Fruit fly (Drosophila melanogaster): Measurements from ENCODE around the gene CG7573.

Gene CG7573

dm6 chr3L:11324549-11325015, 13.0 kb downstream of the CG7573 start:
- TF ChIP-seq CG13204 (GFP tag; optimal IDR thresholded peaks at IDR 0.05): peak; percentile 96
- TF ChIP-seq CG4496 (GFP tag; IDR thresholded peaks at IDR 0.05): peak; percentile 86
- TF ChIP-seq CG17806 (tag; optimal IDR thresholded peaks at IDR 0.05): peak; percentile 60
- peak; percentile 88 for TF ChIP-seq Pif1A (GFP tag; optimal IDR thresholded peaks at IDR 0.05)
- TF ChIP-seq CG12605 (GFP tag; IDR thresholded peaks at IDR 0.05): peak; percentile 93
- TF ChIP-seq Ets98B (GFP tag; IDR thresholded peaks at IDR 0.05): peak; percentile 74
- TF ChIP-seq CG8159 (tag; optimal IDR thresholded peaks at IDR 0.05): peak; percentile 77
- TF ChIP-seq CG10348 (GFP tag; IDR thresholded peaks at IDR 0.05): no peak
- TF ChIP-seq EcR (GFP tag; optimal IDR thresholded peaks at IDR 0.05): peak; percentile 89
- TF ChIP-seq CG8301 (tag; optimal IDR thresholded peaks at IDR 0.05): peak; percentile 38
- TF ChIP-seq rn (GFP tag; IDR thresholded peaks at IDR 0.05): no peak
- peak; percentile 68 for TF ChIP-seq Snoo (tag; optimal IDR thresholded peaks at IDR 0.05)
- peak; percentile 56; the same call in 1 of the 2 replicates for TF ChIP-seq CG32121 (GFP tag; IDR thresholded peaks at IDR 0.05)
- TF ChIP-seq gl (tag; optimal IDR thresholded peaks at IDR 0.05): peak; percentile 96
- TF ChIP-seq CG9948 (tag; optimal IDR thresholded peaks at IDR 0.05): peak; percentile 45
- TF ChIP-seq CG34367 (tag; optimal IDR thresholded peaks at IDR 0.05): peak; percentile 77
- peak; percentile 60 for TF ChIP-seq fd96Ca (GFP tag; IDR thresholded peaks at IDR 0.05)
- peak; percentile 74 for TF ChIP-seq CG15710 (tag; optimal IDR thresholded peaks at IDR 0.05)
- TF ChIP-seq D1 (tag; optimal IDR thresholded peaks at IDR 0.05): no peak
- peak; percentile 44 for TF ChIP-seq CG14655 (GFP tag; optimal IDR thresholded peaks at IDR 0.05)
- TF ChIP-seq Pif1B (GFP tag; optimal IDR thresholded peaks at IDR 0.05): peak; percentile 77

dm6 chr3L:11325671-11326306, 14.2 kb downstream of the CG7573 start:
- peak; percentile 94 for TF ChIP-seq CG8159 (tag; optimal IDR thresholded peaks at IDR 0.05)
- TF ChIP-seq EcR (GFP tag; optimal IDR thresholded peaks at IDR 0.05): no peak
- peak; percentile 95 for TF ChIP-seq Pif1B (GFP tag; optimal IDR thresholded peaks at IDR 0.05)
- peak; percentile 95 for TF ChIP-seq Pif1A (GFP tag; optimal IDR thresholded peaks at IDR 0.05)
- peak; percentile 76 for TF ChIP-seq gl (tag; optimal IDR thresholded peaks at IDR 0.05)
- TF ChIP-seq CG12605 (GFP tag; IDR thresholded peaks at IDR 0.05): peak; percentile 89
- TF ChIP-seq rn (GFP tag; IDR thresholded peaks at IDR 0.05): peak; percentile 94
- peak; percentile 82 for TF ChIP-seq CG34367 (tag; optimal IDR thresholded peaks at IDR 0.05)
- TF ChIP-seq fd96Ca (GFP tag; IDR thresholded peaks at IDR 0.05): peak; percentile 95
- TF ChIP-seq CG32121 (GFP tag; IDR thresholded peaks at IDR 0.05): peak; percentile 94
- TF ChIP-seq Snoo (tag; optimal IDR thresholded peaks at IDR 0.05): peak; percentile 90
- peak; percentile 93 for TF ChIP-seq CG9948 (tag; optimal IDR thresholded peaks at IDR 0.05)
- TF ChIP-seq CG17806 (tag; optimal IDR thresholded peaks at IDR 0.05): peak; percentile 91
- peak; percentile 76 for TF ChIP-seq CG13204 (GFP tag; optimal IDR thresholded peaks at IDR 0.05)
- peak; percentile 88 for TF ChIP-seq CG8301 (tag; optimal IDR thresholded peaks at IDR 0.05)
- peak; percentile 83 for TF ChIP-seq CG10348 (GFP tag; IDR thresholded peaks at IDR 0.05)
- peak; percentile 95 for TF ChIP-seq Ets98B (GFP tag; IDR thresholded peaks at IDR 0.05)
- TF ChIP-seq CG15710 (tag; optimal IDR thresholded peaks at IDR 0.05): peak; percentile 87
- peak; percentile 97 for TF ChIP-seq CG4496 (GFP tag; IDR thresholded peaks at IDR 0.05)
- TF ChIP-seq D1 (tag; optimal IDR thresholded peaks at IDR 0.05): peak; percentile 73
- peak; percentile 93 for TF ChIP-seq CG14655 (GFP tag; optimal IDR thresholded peaks at IDR 0.05)

dm6 chr3L:11328015-11328680, 16.6 kb downstream of the CG7573 start:
- TF ChIP-seq CG15710 (tag; optimal IDR thresholded peaks at IDR 0.05): peak; percentile 59
- TF ChIP-seq CG14655 (GFP tag; optimal IDR thresholded peaks at IDR 0.05): peak; percentile 83
- TF ChIP-seq EcR (GFP tag; optimal IDR thresholded peaks at IDR 0.05): peak; percentile 21
- TF ChIP-seq Snoo (tag; optimal IDR thresholded peaks at IDR 0.05): peak; percentile 64
- TF ChIP-seq CG17806 (tag; optimal IDR thresholded peaks at IDR 0.05): peak; percentile 63
- no peak for TF ChIP-seq D1 (tag; optimal IDR thresholded peaks at IDR 0.05)
- TF ChIP-seq CG4496 (GFP tag; IDR thresholded peaks at IDR 0.05): peak; percentile 83
- TF ChIP-seq CG8301 (tag; optimal IDR thresholded peaks at IDR 0.05): peak; percentile 66
- TF ChIP-seq CG34367 (tag; optimal IDR thresholded peaks at IDR 0.05): peak; percentile 61
- peak; percentile 65; the same call in 1 of the 3 replicates for TF ChIP-seq fd96Ca (GFP tag; IDR thresholded peaks at IDR 0.05)
- peak; percentile 72 for TF ChIP-seq Ets98B (GFP tag; IDR thresholded peaks at IDR 0.05)
- TF ChIP-seq Pif1A (GFP tag; optimal IDR thresholded peaks at IDR 0.05): peak; percentile 46
- peak; percentile 69 for TF ChIP-seq CG9948 (tag; optimal IDR thresholded peaks at IDR 0.05)
- TF ChIP-seq CG10348 (GFP tag; IDR thresholded peaks at IDR 0.05): no peak
- peak; percentile 72 for TF ChIP-seq Pif1B (GFP tag; optimal IDR thresholded peaks at IDR 0.05)
- peak; percentile 45; the same call in 1 of the 2 replicates for TF ChIP-seq rn (GFP tag; IDR thresholded peaks at IDR 0.05)
- peak; percentile 71 for TF ChIP-seq CG32121 (GFP tag; IDR thresholded peaks at IDR 0.05)
- TF ChIP-seq CG13204 (GFP tag; optimal IDR thresholded peaks at IDR 0.05): peak; percentile 32
- TF ChIP-seq gl (tag; optimal IDR thresholded peaks at IDR 0.05): peak; percentile 85
- peak; percentile 76 for TF ChIP-seq CG8159 (tag; optimal IDR thresholded peaks at IDR 0.05)
- TF ChIP-seq CG12605 (GFP tag; IDR thresholded peaks at IDR 0.05): peak; percentile 92

- TF ChIP-seq CG9948 (tag; optimal IDR thresholded peaks at IDR 0.05) (peak; percentile 70), EcR (GFP tag; optimal IDR thresholded peaks at IDR 0.05) (peak; percentile 75), CG34367 (tag; optimal IDR thresholded peaks at IDR 0.05) (peak; percentile 74), CG8301 (tag; optimal IDR thresholded peaks at IDR 0.05) (peak; percentile 66), rn (GFP tag; IDR thresholded peaks at IDR 0.05) (no peak; the same call in 1 of the 2 replicates), CG12605 (GFP tag; IDR thresholded peaks at IDR 0.05) (peak; percentile 78), CG32121 (GFP tag; IDR thresholded peaks at IDR 0.05) (peak; percentile 75), Pif1A (GFP tag; optimal IDR thresholded peaks at IDR 0.05) (peak; percentile 31), Snoo (tag; optimal IDR thresholded peaks at IDR 0.05) (peak; percentile 83), CG4496 (GFP tag; IDR thresholded peaks at IDR 0.05) (peak; percentile 73; the same call in 1 of the 3 replicates), D1 (tag; optimal IDR thresholded peaks at IDR 0.05) (no peak), CG13204 (GFP tag; optimal IDR thresholded peaks at IDR 0.05) (peak; percentile 58), CG17806 (tag; optimal IDR thresholded peaks at IDR 0.05) (peak; percentile 67), CG10348 (GFP tag; IDR thresholded peaks at IDR 0.05) (no peak), CG14655 (GFP tag; optimal IDR thresholded peaks at IDR 0.05) (peak; percentile 69), Pif1B (GFP tag; optimal IDR thresholded peaks at IDR 0.05) (peak; percentile 65), CG15710 (tag; optimal IDR thresholded peaks at IDR 0.05) (peak; percentile 87), fd96Ca (GFP tag; IDR thresholded peaks at IDR 0.05) (peak; percentile 36; the same call in 1 of the 3 replicates), gl (tag; optimal IDR thresholded peaks at IDR 0.05) (peak; percentile 15), Ets98B (GFP tag; IDR thresholded peaks at IDR 0.05) (peak; percentile 63), CG8159 (tag; optimal IDR thresholded peaks at IDR 0.05) (peak; percentile 86)
Observed at dm6 chr3L:11329014-11329469, 17.5 kb downstream of the CG7573 start.
